Worm (Caenorhabditis elegans): ENCODE results near the gene droe-8.
"Not testable (repeated sequence)": the region's sequence is repeated elsewhere in the genome, so short reads cannot be mapped to it uniquely, and the experiment has no call there.

The droe-8 gene

ce11 chrV:8718399-8718798 lies 7.9 kb upstream of the droe-8 start:
- TF ChIP-seq ztf-23 (GFP tag; IDR thresholded peaks at IDR 0.05): no peak
- TF ChIP-seq ztf-29 (GFP tag; IDR thresholded peaks at IDR 0.05): no peak
- TF ChIP-seq T22C8.4 (GFP tag; IDR thresholded peaks at IDR 0.05): no peak
- TF ChIP-seq klf-2 (GFP tag; conservative IDR thresholded peaks at IDR 0.05): no peak
- TF ChIP-seq med-1 (GFP tag; optimal IDR thresholded peaks at IDR 0.05; ENCODE audit: insufficient read depth): no peak
- no peak for TF ChIP-seq cog-1 (tag; optimal IDR thresholded peaks at IDR 0.05)
- TF ChIP-seq flt-1 (GFP tag; IDR thresholded peaks at IDR 0.05): no peak
- TF ChIP-seq tab-1 (GFP tag; IDR thresholded peaks at IDR 0.05): no peak
- no peak for TF ChIP-seq ref-1 (GFP tag; conservative IDR thresholded peaks at IDR 0.05)

- not testable (repeated sequence) for TF ChIP-seq ztf-23 (GFP tag; IDR thresholded peaks at IDR 0.05); klf-2 (GFP tag; conservative IDR thresholded peaks at IDR 0.05); med-1 (GFP tag; optimal IDR thresholded peaks at IDR 0.05; ENCODE audit: insufficient read depth)
Observed at ce11 chrV:8722160-8722559, 4.2 kb upstream of the droe-8 start, which contains the start of gene ZC196.8. Gene ZC196.8 (minus strand): TSS chrV:8722260.

ce11 chrV:8727077-8727476 lies 749 bp downstream of the droe-8 start, which contains the start of gene ZC196.9:
Gene ZC196.9 (minus strand): TSS chrV:8727177.
- TF ChIP-seq med-1 (GFP tag; optimal IDR thresholded peaks at IDR 0.05; ENCODE audit: insufficient read depth) (no peak), ztf-29 (GFP tag; IDR thresholded peaks at IDR 0.05) (no peak), flt-1 (GFP tag; IDR thresholded peaks at IDR 0.05) (no peak), ztf-23 (GFP tag; IDR thresholded peaks at IDR 0.05) (no peak), ref-1 (GFP tag; conservative IDR thresholded peaks at IDR 0.05) (no peak), tab-1 (GFP tag; IDR thresholded peaks at IDR 0.05) (no peak), T22C8.4 (GFP tag; IDR thresholded peaks at IDR 0.05) (no peak), klf-2 (GFP tag; conservative IDR thresholded peaks at IDR 0.05) (no peak), cog-1 (tag; optimal IDR thresholded peaks at IDR 0.05) (no peak)

- TF ChIP-seq ztf-29 (GFP tag; IDR thresholded peaks at IDR 0.05) (no peak), tab-1 (GFP tag; IDR thresholded peaks at IDR 0.05) (no peak)
Observed at ce11 chrV:8729100-8729499, 2.8 kb downstream of the droe-8 start, which contains the start of gene ZC196.5. Gene ZC196.5 (plus strand): TSS chrV:8729400.

ce11 chrV:8730991-8731390 lies 4.7 kb downstream of the droe-8 start:
- TF ChIP-seq ztf-23 (GFP tag; IDR thresholded peaks at IDR 0.05) (no peak), cog-1 (tag; optimal IDR thresholded peaks at IDR 0.05) (no peak), klf-2 (GFP tag; conservative IDR thresholded peaks at IDR 0.05) (no peak), flt-1 (GFP tag; IDR thresholded peaks at IDR 0.05) (no peak)

- TF ChIP-seq ztf-29 (GFP tag; IDR thresholded peaks at IDR 0.05) (no peak), T22C8.4 (GFP tag; IDR thresholded peaks at IDR 0.05) (no peak), cog-1 (tag; optimal IDR thresholded peaks at IDR 0.05) (no peak), tab-1 (GFP tag; IDR thresholded peaks at IDR 0.05) (no peak), ref-1 (GFP tag; conservative IDR thresholded peaks at IDR 0.05) (no peak), ztf-23 (GFP tag; IDR thresholded peaks at IDR 0.05) (no peak), klf-2 (GFP tag; conservative IDR thresholded peaks at IDR 0.05) (no peak), med-1 (GFP tag; optimal IDR thresholded peaks at IDR 0.05; ENCODE audit: insufficient read depth) (no peak), flt-1 (GFP tag; IDR thresholded peaks at IDR 0.05) (no peak)
Observed at ce11 chrV:8732934-8733333, 6.6 kb downstream of the droe-8 start, which contains the start of gene ZC196.4. Gene ZC196.4 (plus strand): TSS chrV:8733106.

- no peak for TF ChIP-seq flt-1 (GFP tag; IDR thresholded peaks at IDR 0.05)
- no peak for TF ChIP-seq T22C8.4 (GFP tag; IDR thresholded peaks at IDR 0.05)
- no peak for TF ChIP-seq ztf-29 (GFP tag; IDR thresholded peaks at IDR 0.05)
- no peak for TF ChIP-seq med-1 (GFP tag; optimal IDR thresholded peaks at IDR 0.05; ENCODE audit: insufficient read depth)
- no peak for TF ChIP-seq ref-1 (GFP tag; conservative IDR thresholded peaks at IDR 0.05)
- TF ChIP-seq tab-1 (GFP tag; IDR thresholded peaks at IDR 0.05): no peak
- no peak for TF ChIP-seq ztf-23 (GFP tag; IDR thresholded peaks at IDR 0.05)
- no peak for TF ChIP-seq klf-2 (GFP tag; conservative IDR thresholded peaks at IDR 0.05)
- TF ChIP-seq cog-1 (tag; optimal IDR thresholded peaks at IDR 0.05): no peak
Observed at ce11 chrV:8736369-8736768, 10.0 kb downstream of the droe-8 start, which contains the start of gene ZC196.3. Gene ZC196.3 (plus strand): TSS chrV:8736669.

- TF ChIP-seq cog-1 (tag; optimal IDR thresholded peaks at IDR 0.05) (no peak), ztf-29 (GFP tag; IDR thresholded peaks at IDR 0.05) (no peak), tab-1 (GFP tag; IDR thresholded peaks at IDR 0.05) (no peak), T22C8.4 (GFP tag; IDR thresholded peaks at IDR 0.05) (no peak), flt-1 (GFP tag; IDR thresholded peaks at IDR 0.05) (no peak), klf-2 (GFP tag; conservative IDR thresholded peaks at IDR 0.05) (no peak), ztf-23 (GFP tag; IDR thresholded peaks at IDR 0.05) (no peak), med-1 (GFP tag; optimal IDR thresholded peaks at IDR 0.05; ENCODE audit: insufficient read depth) (no peak), ref-1 (GFP tag; conservative IDR thresholded peaks at IDR 0.05) (no peak)
Observed at ce11 chrV:8739136-8739535, 12.8 kb downstream of the droe-8 start, which contains the start of gene ZC196.2. Gene ZC196.2 (plus strand): TSS chrV:8739436.

- TF ChIP-seq ztf-29 (GFP tag; IDR thresholded peaks at IDR 0.05) (no peak), tab-1 (GFP tag; IDR thresholded peaks at IDR 0.05) (no peak), flt-1 (GFP tag; IDR thresholded peaks at IDR 0.05) (no peak), ref-1 (GFP tag; conservative IDR thresholded peaks at IDR 0.05) (no peak), ztf-23 (GFP tag; IDR thresholded peaks at IDR 0.05) (no peak), T22C8.4 (GFP tag; IDR thresholded peaks at IDR 0.05) (no peak)
Observed at ce11 chrV:8745858-8746257, 19.5 kb downstream of the droe-8 start, which contains the start of gene B0507.6. Gene B0507.6 (plus strand): TSS chrV:8746158.

ce11 chrV:8753395-8753794 lies 27.1 kb downstream of the droe-8 start, which contains the start of gene B0507.5:
Gene B0507.5 (plus strand): TSS chrV:8753695.
- TF ChIP-seq ztf-23 (GFP tag; IDR thresholded peaks at IDR 0.05) (no peak), ztf-29 (GFP tag; IDR thresholded peaks at IDR 0.05) (no peak), T22C8.4 (GFP tag; IDR thresholded peaks at IDR 0.05) (no peak), flt-1 (GFP tag; IDR thresholded peaks at IDR 0.05) (no peak), ref-1 (GFP tag; conservative IDR thresholded peaks at IDR 0.05) (no peak), cog-1 (tag; optimal IDR thresholded peaks at IDR 0.05) (no peak), klf-2 (GFP tag; conservative IDR thresholded peaks at IDR 0.05) (no peak), tab-1 (GFP tag; IDR thresholded peaks at IDR 0.05) (no peak), med-1 (GFP tag; optimal IDR thresholded peaks at IDR 0.05; ENCODE audit: insufficient read depth) (no peak)
